Worm (Caenorhabditis elegans) whole organism, late embryonic: ENCODE data around the gene C09B8.4.
A peak's percentile ranks its signal among the peaks of the same experiment; 100 is the strongest.

ENCODE experiments used
- C38D4.7 ChIP-seq: fragments of 200-800 bp; sonication (Bioruptor generic); optimal IDR thresholded peaks from 2 replicates; lab custom pipeline; 2018; ENCODE audit warnings: mild to moderate bottlenecking, missing genetic modification characterization, moderate library complexity, missing compliant biosample characterization
- K02D7.2 ChIP-seq: sonication (generic microtip); optimal IDR thresholded peaks from 2 replicates; lab custom pipeline; 2017; ENCODE audit warnings: mild to moderate bottlenecking, missing genetic modification characterization, missing compliant biosample characterization
- Y22D7AL.16 ChIP-seq: sonication (generic microtip); optimal IDR thresholded peaks from 2 replicates; lab custom pipeline; 2016; ENCODE audit warnings: missing genetic modification characterization, missing compliant biosample characterization
- ahr-1 ChIP-seq: sonication (generic microtip); optimal IDR thresholded peaks from 2 replicates; lab custom pipeline; 2016; ENCODE audit warnings: missing genetic modification characterization, missing compliant biosample characterization
- ceh-18 ChIP-seq: sonication (generic microtip); optimal IDR thresholded peaks from 2 replicates; lab custom pipeline; 2016; ENCODE audit warnings: missing genetic modification characterization, missing compliant biosample characterization
- ceh-19 ChIP-seq: fragments of 200-800 bp; sonication (Bioruptor generic); optimal IDR thresholded peaks from 2 replicates; lab custom pipeline; 2018; ENCODE audit warnings: mild to moderate bottlenecking, missing genetic modification characterization, missing compliant biosample characterization
- ceh-30 ChIP-seq: fragments of 150-350 bp; optimal IDR thresholded peaks from 2 replicates; lab custom pipeline; 2014; ENCODE audit warnings: missing biosample characterization, missing genetic modification characterization
- ceh-31 ChIP-seq: sonication (generic microtip); optimal IDR thresholded peaks from 2 replicates; lab custom pipeline; 2016; ENCODE audit warnings: missing genetic modification characterization, missing compliant biosample characterization
- ceh-34 ChIP-seq: sonication (generic microtip); optimal IDR thresholded peaks from 2 replicates; lab custom pipeline; 2016; ENCODE audit warnings: mild to moderate bottlenecking, missing genetic modification characterization, missing compliant biosample characterization
- ceh-45 ChIP-seq: fragments of 200-800 bp; sonication (Bioruptor generic); IDR thresholded peaks from 2 replicates; pipeline ENCODE4 v1.3.6; 2022; ENCODE audit warnings: missing genetic modification reagents, missing genetic modification characterization, missing compliant biosample characterization
- ceh-48 ChIP-seq: sonication (generic microtip); optimal IDR thresholded peaks from 2 replicates; lab custom pipeline; 2016; ENCODE audit warnings: missing genetic modification characterization, inconsistent platforms, missing compliant biosample characterization
- ceh-6 ChIP-seq: fragments of 200-800 bp; sonication (Bioruptor generic); optimal IDR thresholded peaks from 2 replicates; lab custom pipeline; 2018; ENCODE audit warnings: mild to moderate bottlenecking, missing genetic modification characterization, missing compliant biosample characterization
- ceh-9 ChIP-seq: sonication (generic microtip); optimal IDR thresholded peaks from 2 replicates; lab custom pipeline; 2016; ENCODE audit warnings: mild to moderate bottlenecking, missing genetic modification characterization, inconsistent platforms, missing compliant biosample characterization
- che-1 ChIP-seq: sonication (generic microtip); optimal IDR thresholded peaks from 2 replicates; lab custom pipeline; 2016; ENCODE audit warnings: mild to moderate bottlenecking, missing genetic modification characterization, missing compliant biosample characterization
- dve-1 ChIP-seq: sonication (generic microtip); optimal IDR thresholded peaks from 2 replicates; lab custom pipeline; 2017; ENCODE audit warnings: antibody characterized with exemption, mild to moderate bottlenecking, missing genetic modification characterization, missing compliant biosample characterization
- elt-4 ChIP-seq: sonication (generic microtip); optimal IDR thresholded peaks from 2 replicates; lab custom pipeline; 2016; ENCODE audit warnings: missing genetic modification characterization, missing compliant biosample characterization
- ets-4 ChIP-seq: sonication (generic microtip); optimal IDR thresholded peaks from 2 replicates; lab custom pipeline; 2016; ENCODE audit warnings: missing genetic modification characterization, missing compliant biosample characterization
- eyg-1 ChIP-seq: sonication (generic microtip); optimal IDR thresholded peaks from 2 replicates; lab custom pipeline; 2016; ENCODE audit warnings: missing genotype, missing genetic modification characterization, missing compliant biosample characterization
- fax-1 ChIP-seq: sonication (generic microtip); optimal IDR thresholded peaks from 2 replicates; lab custom pipeline; 2016; ENCODE audit warnings: missing genotype, missing genetic modification characterization, missing compliant biosample characterization
- fkh-6 ChIP-seq: sonication (generic microtip); optimal IDR thresholded peaks from 2 replicates; lab custom pipeline; 2016; ENCODE audit warnings: missing genetic modification characterization, missing compliant biosample characterization
- gmeb-2 ChIP-seq: sonication (generic microtip); optimal IDR thresholded peaks from 2 replicates; lab custom pipeline; 2016; ENCODE audit warnings: missing genetic modification characterization, inconsistent platforms, missing compliant biosample characterization
- hlh-15 ChIP-seq: sonication (generic microtip); optimal IDR thresholded peaks from 2 replicates; lab custom pipeline; 2016; ENCODE audit warnings: missing genetic modification characterization, missing compliant biosample characterization
- lim-6 ChIP-seq: sonication (generic microtip); optimal IDR thresholded peaks from 2 replicates; lab custom pipeline; 2016; ENCODE audit warnings: missing genetic modification characterization, missing compliant biosample characterization
- lin-11 ChIP-seq: fragments of 200-800 bp; sonication (Bioruptor generic); optimal IDR thresholded peaks from 2 replicates; lab custom pipeline; 2018; ENCODE audit warnings: mild to moderate bottlenecking, missing genetic modification characterization, missing compliant biosample characterization
- mec-3 ChIP-seq: sonication (generic microtip); optimal IDR thresholded peaks from 2 replicates; lab custom pipeline; 2016; ENCODE audit warnings: borderline replicate concordance, missing genetic modification characterization, missing compliant biosample characterization
- nhr-11 ChIP-seq: fragments of 150-350 bp; optimal IDR thresholded peaks from 2 replicates; lab custom pipeline; 2014; ENCODE audit warnings: missing biosample characterization, missing genetic modification characterization
- npax-4 ChIP-seq: sonication (generic microtip); optimal IDR thresholded peaks from 2 replicates; lab custom pipeline; 2016; ENCODE audit warnings: missing genetic modification characterization, missing compliant biosample characterization
- odd-2 ChIP-seq: sonication (generic microtip); optimal IDR thresholded peaks from 2 replicates; lab custom pipeline; 2017; ENCODE audit warnings: antibody characterized with exemption, mild to moderate bottlenecking, missing genetic modification characterization, missing compliant biosample characterization
- pat-9 ChIP-seq: fragments of 200-800 bp; sonication (Bioruptor generic); optimal IDR thresholded peaks from 2 replicates; lab custom pipeline; 2018; ENCODE audit warnings: mild to moderate bottlenecking, missing genetic modification characterization, moderate library complexity, missing compliant biosample characterization
- sdc-2 ChIP-seq: sonication (generic microtip); optimal IDR thresholded peaks from 2 replicates; lab custom pipeline; 2016; ENCODE audit warnings: missing genotype, missing genetic modification characterization, missing compliant biosample characterization
- syd-9 ChIP-seq: sonication (generic microtip); optimal IDR thresholded peaks from 2 replicates; lab custom pipeline; 2016; ENCODE audit warnings: mild to moderate bottlenecking, missing genetic modification characterization, moderate library complexity, missing compliant biosample characterization
- tbx-2 ChIP-seq: sonication (generic microtip); optimal IDR thresholded peaks from 2 replicates; lab custom pipeline; 2016; ENCODE audit warnings: missing genetic modification characterization, missing compliant biosample characterization
- tbx-7 ChIP-seq: sonication (generic microtip); optimal IDR thresholded peaks from 2 replicates; lab custom pipeline; 2016; ENCODE audit warnings: missing genotype, missing genetic modification characterization, missing compliant biosample characterization
- ttx-3 ChIP-seq: sonication (generic microtip); optimal IDR thresholded peaks from 2 replicates; lab custom pipeline; 2016; ENCODE audit warnings: missing genetic modification reagents, missing genetic modification characterization, missing compliant biosample characterization
- unc-3 ChIP-seq, 2 experiments: fragments of 200-800 bp in 1 of 2; sonication (Bioruptor generic) in 1 of 2; sonication (generic microtip) in 1 of 2; conservative IDR thresholded peaks in 1 of 2; optimal IDR thresholded peaks in 1 of 2; 2 replicates each; pipeline versions ENCODE4 v1.3.6 to Lab custom; 2016 to 2022; ENCODE audit warnings: missing compliant biosample characterization in 2 of 2, missing genetic modification characterization in 2 of 2, missing genetic modification reagents in 1 of 2
- unc-42 ChIP-seq: sonication (generic microtip); optimal IDR thresholded peaks from 2 replicates; lab custom pipeline; 2016; ENCODE audit warnings: missing genotype, missing genetic modification characterization, missing compliant biosample characterization
- unc-55 ChIP-seq: sonication (generic microtip); optimal IDR thresholded peaks from 2 replicates; lab custom pipeline; 2017; ENCODE audit warnings: missing biosample characterization, missing genetic modification reagents, missing genetic modification characterization
- zip-5 ChIP-seq: sonication (generic microtip); optimal IDR thresholded peaks from 2 replicates; lab custom pipeline; 2016; ENCODE audit warnings: missing genetic modification characterization, missing compliant biosample characterization
- ztf-16 ChIP-seq: sonication (generic microtip); optimal IDR thresholded peaks from 2 replicates; lab custom pipeline; 2017; ENCODE audit warnings: missing genetic modification characterization, missing compliant biosample characterization

Gene C09B8.4

DNA sequence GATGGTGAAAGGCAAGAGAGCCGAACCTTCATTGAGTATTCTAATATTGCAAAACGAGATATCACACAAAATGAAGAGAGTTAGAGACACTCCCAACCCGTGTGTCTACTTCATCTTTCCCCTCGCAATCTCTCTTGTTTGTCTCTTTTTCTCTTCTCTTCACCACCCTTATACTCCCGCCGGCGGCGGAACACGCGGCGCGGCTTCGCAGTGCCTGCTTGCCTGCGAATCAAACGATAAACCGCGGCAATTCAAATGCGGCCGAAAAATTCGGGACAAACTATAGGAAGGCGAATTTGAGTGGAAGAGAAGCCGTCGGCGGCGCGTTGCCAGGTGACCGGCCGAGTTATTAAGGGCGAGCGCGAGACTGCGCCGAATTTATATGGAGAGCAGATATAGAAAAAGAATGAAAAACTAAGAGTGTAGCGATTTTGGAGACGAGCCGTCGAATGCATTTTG, 35.1 kb downstream of the C09B8.4 start, which contains the start of gene klp-13 (continued):
- TF ChIP-seq syd-9 (tag; lab: Kevin White, UChicago), result no peak

DNA sequence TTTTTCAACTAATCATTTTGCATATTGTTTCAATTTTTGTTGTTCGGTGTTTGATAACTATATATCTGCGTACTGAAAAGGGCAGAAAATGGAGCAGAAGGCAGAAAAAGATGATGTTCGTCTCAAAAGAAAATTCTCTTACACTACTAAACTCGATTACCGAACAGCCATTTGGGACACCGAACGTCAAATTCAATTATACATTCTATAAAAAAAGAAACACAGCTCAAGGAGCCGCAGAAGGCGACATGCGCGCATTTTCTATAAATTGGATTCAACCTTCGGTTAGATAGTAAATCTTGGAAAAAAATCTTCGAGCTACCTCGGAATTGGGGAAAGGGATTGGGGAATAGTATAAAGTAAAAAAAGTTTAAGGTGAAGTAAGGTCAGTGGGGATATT, 36.5 kb downstream of the C09B8.4 start:
- no peak for TF ChIP-seq ceh-48 (tag; lab: Kevin White, UChicago)
- TF ChIP-seq unc-42, result peak; percentile 71
- TF ChIP-seq unc-3 (GFP tag; conservative IDR thresholded peaks at IDR 0.05; lab: Robert Waterston, UW), result no peak
- no peak for TF ChIP-seq unc-3 (tag; optimal IDR thresholded peaks at IDR 0.05; lab: Kevin White, UChicago)
- no peak for TF ChIP-seq fkh-6 (tag; lab: Kevin White, UChicago)
- no peak for TF ChIP-seq nhr-11 (tag; lab: Kevin White, UChicago)

DNA sequence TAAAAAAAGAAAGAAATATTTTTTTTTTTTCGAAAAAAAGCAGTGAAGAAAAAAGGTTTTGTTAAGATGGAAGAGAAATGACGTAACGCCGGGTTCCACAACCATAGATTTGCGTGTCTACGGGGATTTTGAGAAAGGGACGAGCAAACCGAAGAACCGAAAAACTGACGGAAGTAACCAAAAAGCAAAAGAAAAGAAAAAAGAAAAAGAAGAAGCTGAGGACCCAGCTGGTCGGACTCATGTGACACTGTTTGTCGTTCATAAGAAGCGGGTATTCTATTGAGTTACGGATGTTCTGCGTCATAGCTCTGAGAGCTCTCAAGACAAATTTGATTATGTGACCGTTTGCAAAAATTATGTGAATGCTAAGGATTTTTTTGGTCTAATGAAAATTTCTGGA, 36.9 kb downstream of the C09B8.4 start:
- TF ChIP-seq unc-3 (GFP tag; conservative IDR thresholded peaks at IDR 0.05; lab: Robert Waterston, UW) (no peak), unc-3 (tag; optimal IDR thresholded peaks at IDR 0.05; lab: Kevin White, UChicago) (no peak), unc-42 (peak; percentile 92)
- TF ChIP-seq, all 69 proteins: peak for 1

DNA sequence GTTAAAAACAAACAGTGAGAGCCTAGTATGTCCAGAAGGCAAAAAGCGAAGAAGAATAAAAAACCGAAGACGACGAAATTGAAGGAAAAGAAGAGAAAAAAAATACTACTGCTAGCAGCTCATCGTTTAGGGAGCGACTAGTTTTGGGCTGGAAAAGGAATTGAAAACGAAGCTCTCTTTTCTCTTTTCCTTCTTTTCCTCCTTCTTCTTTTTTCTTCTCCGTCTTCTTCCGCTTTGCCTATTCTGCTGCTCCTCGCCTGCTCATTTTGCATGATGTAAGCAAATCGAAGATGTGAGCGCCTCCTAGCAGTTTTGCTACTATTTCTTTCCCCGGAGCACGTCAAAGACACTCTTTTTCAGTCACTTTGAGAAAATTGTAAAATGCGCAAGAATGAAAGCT, 38.0 kb downstream of the C09B8.4 start:
- TF ChIP-seq ahr-1 (tag; lab: Kevin White, UChicago) (no peak), ceh-9 (tag; lab: Kevin White, UChicago) (no peak), unc-42 (peak; percentile 31), nhr-11 (tag; lab: Kevin White, UChicago) (no peak)

DNA sequence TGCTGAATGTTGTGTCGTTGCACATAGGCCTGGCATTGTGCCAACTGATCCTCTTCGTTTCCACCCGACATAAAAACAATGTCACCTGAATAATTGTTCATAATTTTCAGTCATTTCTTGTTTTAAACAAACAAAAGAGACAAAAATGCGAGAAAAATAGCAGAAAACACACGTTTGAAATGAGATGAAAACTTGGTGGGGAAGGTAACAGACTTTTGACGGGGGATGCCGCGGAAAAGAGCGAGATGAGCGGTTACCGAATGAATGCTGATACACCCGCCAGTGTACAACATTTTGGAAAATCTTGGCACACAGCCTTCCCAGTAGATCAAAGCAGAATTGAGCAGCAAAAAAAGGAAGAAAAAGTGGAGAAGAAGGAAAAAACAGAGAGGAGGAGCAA, 42.0 kb downstream of the C09B8.4 start, which contains the start of gene kin-2:
TSS of gene kin-2 (minus strand) at position 101 of the 400 bp plus-strand sequence.
- TF ChIP-seq ets-4 (tag; lab: Kevin White, UChicago) (no peak), Y22D7AL.16 (tag; lab: Kevin White, UChicago) (no peak), tbx-2 (no peak), ceh-34 (tag; lab: Kevin White, UChicago) (no peak), gmeb-2 (tag; lab: Kevin White, UChicago) (no peak), mec-3 (tag; lab: Kevin White, UChicago) (no peak), dve-1 (tag; lab: Kevin White, UChicago) (no peak), unc-42 (no peak), zip-5 (tag; lab: Kevin White, UChicago) (no peak), unc-55 (GFP tag; lab: Kevin White, UChicago) (no peak), syd-9 (tag; lab: Kevin White, UChicago) (no peak), ceh-19 (GFP tag; lab: Kevin White, UChicago) (no peak), ceh-18 (tag; lab: Kevin White, UChicago) (no peak), ceh-45 (no peak), ceh-6 (GFP tag; lab: Kevin White, UChicago) (no peak), tbx-7 (no peak), hlh-15 (tag; lab: Kevin White, UChicago) (no peak), eyg-1 (tag; lab: Kevin White, UChicago) (no peak), lim-6 (tag; lab: Kevin White, UChicago) (no peak), npax-4 (tag; lab: Kevin White, UChicago) (no peak)

DNA sequence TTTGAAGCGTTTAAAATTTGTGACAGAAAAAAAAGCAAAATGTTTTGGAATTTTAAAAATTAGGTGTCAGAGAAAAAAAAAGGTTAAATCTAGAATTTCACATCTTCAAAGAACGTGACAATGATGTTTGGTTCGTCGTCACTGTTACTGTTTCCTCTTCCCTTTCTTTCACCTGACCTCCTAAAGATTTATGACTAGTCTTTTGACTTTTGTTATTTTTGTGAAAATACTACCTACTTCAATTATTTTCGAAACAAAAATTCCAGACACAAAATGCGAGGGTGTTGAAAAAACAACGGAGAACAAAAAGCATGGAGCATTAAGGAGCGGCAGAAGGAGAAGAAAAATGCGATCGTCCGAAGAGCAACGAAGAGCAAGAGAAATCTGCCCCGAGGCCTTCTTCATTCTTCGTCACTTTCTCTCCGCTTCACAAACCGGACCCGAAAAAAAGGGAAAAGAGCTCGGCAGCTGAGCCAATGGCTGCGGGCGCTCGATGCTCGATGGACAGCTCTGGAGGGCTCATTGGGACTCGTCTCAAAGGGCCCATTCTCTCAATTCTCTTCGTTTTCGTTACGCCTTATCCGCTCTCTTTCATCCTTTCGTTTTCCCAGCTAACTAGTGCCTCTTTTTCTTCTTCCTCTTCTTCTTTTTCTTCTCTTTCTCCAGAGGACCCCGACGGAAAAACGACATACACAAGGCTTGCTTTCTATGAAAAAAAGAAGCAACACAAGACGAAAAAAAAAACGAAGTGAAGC, 43.4 kb downstream of the C09B8.4 start:
- TF ChIP-seq ztf-16 (tag; lab: Kevin White, UChicago) (no peak), ceh-18 (tag; lab: Kevin White, UChicago) (peak; percentile 70), lin-11 (tag; lab: Kevin White, UChicago) (no peak), nhr-11 (tag; lab: Kevin White, UChicago) (no peak), ceh-45 (no peak), elt-4 (tag; lab: Kevin White, UChicago) (no peak), tbx-2 (peak; percentile 31), che-1 (tag; lab: Kevin White, UChicago) (no peak), ceh-31 (peak; percentile 53), ceh-30 (tag; lab: Kevin White, UChicago) (no peak), pat-9 (tag; lab: Kevin White, UChicago) (no peak), K02D7.2 (tag; lab: Kevin White, UChicago) (no peak), ceh-34 (tag; lab: Kevin White, UChicago) (peak; percentile 6), unc-3 (GFP tag; conservative IDR thresholded peaks at IDR 0.05; lab: Robert Waterston, UW) (no peak), unc-3 (tag; optimal IDR thresholded peaks at IDR 0.05; lab: Kevin White, UChicago) (peak; percentile 66), ttx-3 (tag; lab: Kevin White, UChicago) (no peak), fax-1 (tag; lab: Kevin White, UChicago) (no peak), C38D4.7 (no peak), unc-42 (peak; percentile 69), sdc-2 (peak; percentile 5), mec-3 (tag; lab: Kevin White, UChicago) (no peak), odd-2 (tag; lab: Kevin White, UChicago) (no peak)
